Fruit fly (Drosophila melanogaster) whole organism, embryonic: Measurements from ENCODE around the gene UQCR-6.4L.
A peak's percentile ranks its signal among the peaks of the same experiment; 100 is the strongest.

ENCODE experiments used
- Abd-B ChIP-seq: fragments of 200-800 bp; sonication (Bioruptor generic); optimal IDR thresholded peaks from 2 replicates; lab custom pipeline; 2018; ENCODE audit warnings: missing biosample characterization, mild to moderate bottlenecking, missing genetic modification characterization, moderate library complexity
- Atf3 ChIP-seq: fragments of 200-800 bp; sonication (Bioruptor generic); optimal IDR thresholded peaks from 3 replicates; lab custom pipeline; 2016; ENCODE audit warnings: missing biosample characterization, missing genetic modification characterization
- Blimp-1 ChIP-seq: fragments of 200-800 bp; sonication (Bioruptor generic); optimal IDR thresholded peaks from 3 replicates; lab custom pipeline; 2018; ENCODE audit warnings: missing biosample characterization, missing genetic modification characterization, mild to moderate bottlenecking, moderate library complexity, missing genetic modification reagents
- CG10147 ChIP-seq: fragments of 200-800 bp; sonication (Bioruptor generic); optimal IDR thresholded peaks from 2 replicates; lab custom pipeline; 2019; ENCODE audit warnings: missing biosample characterization, mild to moderate bottlenecking, missing genetic modification characterization, moderate library complexity
- CG12071 ChIP-seq: fragments of 200-800 bp; sonication (Bioruptor generic); optimal IDR thresholded peaks from 3 replicates; lab custom pipeline; 2018; ENCODE audit warnings: missing biosample characterization, mild to moderate bottlenecking, missing genetic modification characterization
- CG13296 ChIP-seq: fragments of 200-800 bp; sonication (Bioruptor generic); optimal IDR thresholded peaks from 3 replicates; lab custom pipeline; 2018; ENCODE audit warnings: missing biosample characterization, mild to moderate bottlenecking, missing genetic modification characterization
- CG14667 ChIP-seq: fragments of 200-800 bp; sonication (Bioruptor generic); IDR thresholded peaks from 2 replicates; pipeline ENCODE4 v1.3.6; 2022; ENCODE audit warnings: missing biosample characterization, missing genetic modification characterization
- CG15601 ChIP-seq: fragments of 200-800 bp; sonication (Bioruptor generic); optimal IDR thresholded peaks from 3 replicates; lab custom pipeline; 2019; ENCODE audit warnings: missing biosample characterization, mild to moderate bottlenecking, missing genetic modification characterization, moderate library complexity
- CG3065 ChIP-seq: fragments of 200-800 bp; sonication (Bioruptor generic); optimal IDR thresholded peaks from 2 replicates; lab custom pipeline; 2016; ENCODE audit warnings: missing biosample characterization, missing genetic modification characterization
- CG3163 ChIP-seq: fragments of 200-800 bp; sonication (Bioruptor generic); optimal IDR thresholded peaks from 3 replicates; lab custom pipeline; 2016; ENCODE audit warnings: missing biosample characterization, missing genetic modification characterization
- CG3995 ChIP-seq: fragments of 200-800 bp; sonication (Bioruptor generic); optimal IDR thresholded peaks from 3 replicates; lab custom pipeline; 2016; ENCODE audit warnings: missing biosample characterization, missing genetic modification characterization
- CG4424 ChIP-seq: fragments of 200-800 bp; sonication (Bioruptor generic); optimal IDR thresholded peaks from 3 replicates; lab custom pipeline; 2016; ENCODE audit warnings: missing biosample characterization, missing genetic modification characterization
- CG4707 ChIP-seq: fragments of 200-800 bp; sonication (Bioruptor generic); optimal IDR thresholded peaks from 2 replicates; lab custom pipeline; 2018; ENCODE audit warnings: missing biosample characterization, mild to moderate bottlenecking, missing genetic modification characterization, moderate library complexity
- CG4730 ChIP-seq: fragments of 200-800 bp; sonication (Bioruptor generic); IDR thresholded peaks from 2 replicates; pipeline ENCODE4 v1.3.6; 2022; ENCODE audit warnings: missing biosample characterization, missing genetic modification characterization
- CG7556 ChIP-seq: fragments of 200-800 bp; sonication (Bioruptor generic); optimal IDR thresholded peaks from 2 replicates; lab custom pipeline; 2017; ENCODE audit warnings: missing biosample characterization, mild to moderate bottlenecking, missing genetic modification characterization
- CG7928 ChIP-seq: fragments of 200-800 bp; sonication (Bioruptor generic); optimal IDR thresholded peaks from 2 replicates; lab custom pipeline; 2017; ENCODE audit warnings: missing biosample characterization, mild to moderate bottlenecking, missing genetic modification characterization
- CG9876 ChIP-seq: fragments of 200-800 bp; sonication (Bioruptor generic); optimal IDR thresholded peaks from 2 replicates; lab custom pipeline; 2016; ENCODE audit warnings: missing biosample characterization, missing genetic modification characterization
- Dek ChIP-seq: fragments of 200-800 bp; sonication (Bioruptor generic); optimal IDR thresholded peaks from 3 replicates; lab custom pipeline; 2019; ENCODE audit warnings: missing biosample characterization, mild to moderate bottlenecking, missing genetic modification characterization, moderate library complexity
- Dip3 ChIP-seq: fragments of 200-800 bp; sonication (Bioruptor generic); optimal IDR thresholded peaks from 3 replicates; lab custom pipeline; 2016; ENCODE audit warnings: missing biosample characterization, missing genetic modification characterization
- Fer1 ChIP-seq: fragments of 200-800 bp; sonication (Bioruptor generic); optimal IDR thresholded peaks from 2 replicates; lab custom pipeline; 2017; ENCODE audit warnings: missing biosample characterization, mild to moderate bottlenecking, missing genetic modification characterization
- HLH54F ChIP-seq: fragments of 200-800 bp; sonication (Bioruptor generic); optimal IDR thresholded peaks from 3 replicates; lab custom pipeline; 2016; ENCODE audit warnings: missing biosample characterization, missing genetic modification characterization
- Kr ChIP-seq: fragments of 200-800 bp; sonication (Bioruptor generic); optimal IDR thresholded peaks from 2 replicates; lab custom pipeline; 2017; ENCODE audit warnings: missing biosample characterization, mild to moderate bottlenecking, missing genetic modification characterization
- Lhr ChIP-seq: fragments of 200-800 bp; sonication (Bioruptor generic); optimal IDR thresholded peaks from 3 replicates; lab custom pipeline; 2017; ENCODE audit warnings: mild to moderate bottlenecking, missing biosample characterization, missing genetic modification reagents, missing genetic modification characterization
- NC2α ChIP-seq: fragments of 200-800 bp; sonication (Bioruptor generic); optimal IDR thresholded peaks from 2 replicates; lab custom pipeline; 2016; ENCODE audit warnings: missing biosample characterization, missing genetic modification characterization
- NC2β ChIP-seq: fragments of 200-800 bp; sonication (Bioruptor generic); optimal IDR thresholded peaks from 2 replicates; lab custom pipeline; 2016; ENCODE audit warnings: missing biosample characterization, missing genetic modification characterization
- Nf-YC ChIP-seq: fragments of 200-800 bp; optimal IDR thresholded peaks from 3 replicates; lab custom pipeline; 2019; ENCODE audit warnings: missing biosample characterization, mild to moderate bottlenecking, missing genetic modification characterization, moderate library complexity
- Trl ChIP-seq, 3 experiments: fragments of >200 bp in 2 of 3; fragments of 200-800 bp in 1 of 3; sonication (Bioruptor generic) in 1 of 3; optimal IDR thresholded peaks; 2 replicates in 1 of 3; 3 replicates in 2 of 3; lab custom pipeline; 2016 to 2017; ENCODE audit warnings: missing biosample characterization in 1 of 3, missing genetic modification characterization in 1 of 3
- Vsx1 ChIP-seq: fragments of 200-800 bp; sonication (Bioruptor generic); optimal IDR thresholded peaks from 2 replicates; lab custom pipeline; 2017; ENCODE audit warnings: missing biosample characterization, mild to moderate bottlenecking, missing genetic modification characterization, missing genetic modification reagents
- abd-A ChIP-seq: fragments of 200-800 bp; sonication (Bioruptor generic); optimal IDR thresholded peaks from 3 replicates; lab custom pipeline; 2019; ENCODE audit warnings: missing biosample characterization, mild to moderate bottlenecking, missing genetic modification characterization, moderate library complexity
- ap ChIP-seq: fragments of 200-800 bp; sonication (Bioruptor generic); IDR thresholded peaks from 2 replicates; pipeline ENCODE4 v1.3.6; 2022; ENCODE audit warnings: missing biosample characterization, missing genetic modification characterization
- crp ChIP-seq, 2 experiments: fragments of 200-800 bp; sonication (Bioruptor generic); optimal IDR thresholded peaks; 2 replicates in 1 of 2; 3 replicates in 1 of 2; lab custom pipeline; 2017; ENCODE audit warnings: missing biosample characterization in 2 of 2, missing genetic modification characterization in 2 of 2, mild to moderate bottlenecking in 1 of 2, moderate library complexity in 1 of 2
- da ChIP-seq: fragments of 200-800 bp; sonication (Bioruptor generic); optimal IDR thresholded peaks from 2 replicates; lab custom pipeline; 2016; ENCODE audit warnings: missing biosample characterization, missing genetic modification characterization
- hbn ChIP-seq: fragments of 200-800 bp; sonication (Bioruptor generic); IDR thresholded peaks from 2 replicates; pipeline ENCODE4 v1.3.6; 2022; ENCODE audit warnings: missing biosample characterization, missing genetic modification characterization; ENCODE audit not compliant: partially characterized antibody
- her ChIP-seq: fragments of 200-800 bp; sonication (Bioruptor generic); optimal IDR thresholded peaks from 2 replicates; lab custom pipeline; 2016; ENCODE audit warnings: missing biosample characterization, missing genetic modification characterization
- jumu ChIP-seq: fragments of 200-800 bp; sonication (Bioruptor generic); optimal IDR thresholded peaks from 3 replicates; lab custom pipeline; 2016; ENCODE audit warnings: missing biosample characterization, missing genetic modification characterization
- lola ChIP-seq, 3 experiments: fragments of >200 bp in 2 of 3; fragments of 200-800 bp in 1 of 3; sonication (Bioruptor generic) in 1 of 3; optimal IDR thresholded peaks; 2 replicates each; lab custom pipeline; 2017 to 2019; ENCODE audit warnings: missing biosample characterization in 3 of 3, missing genetic modification characterization in 3 of 3, mild to moderate bottlenecking in 1 of 3, moderate library complexity in 1 of 3
- mam ChIP-seq: fragments of 200-800 bp; sonication (Bioruptor generic); optimal IDR thresholded peaks from 3 replicates; lab custom pipeline; 2016; ENCODE audit warnings: missing biosample characterization, missing genetic modification characterization
- mld ChIP-seq: fragments of 200-800 bp; sonication (Bioruptor generic); IDR thresholded peaks from 3 replicates; pipeline ENCODE4 v1.3.6; 2022; ENCODE audit warnings: missing biosample characterization, missing genetic modification characterization; ENCODE audit not compliant: partially characterized antibody
- nerfin-2 ChIP-seq: fragments of 200-800 bp; sonication (Bioruptor generic); IDR thresholded peaks from 2 replicates; pipeline ENCODE4 v1.3.6; 2022; ENCODE audit warnings: missing biosample characterization, missing genetic modification characterization; ENCODE audit not compliant: partially characterized antibody
- repo ChIP-seq: fragments of 200-800 bp; sonication (Bioruptor generic); optimal IDR thresholded peaks from 2 replicates; lab custom pipeline; 2016; ENCODE audit warnings: missing biosample characterization, missing genetic modification characterization
- rib ChIP-seq: fragments of 200-800 bp; sonication (Bioruptor generic); IDR thresholded peaks from 2 replicates; pipeline ENCODE4 v1.3.6; 2022; ENCODE audit warnings: missing biosample characterization, missing genetic modification characterization
- scrt ChIP-seq: fragments of 200-800 bp; sonication (Bioruptor generic); optimal IDR thresholded peaks from 2 replicates; lab custom pipeline; 2018; ENCODE audit warnings: missing biosample characterization, mild to moderate bottlenecking, missing genetic modification characterization, moderate library complexity
- shn ChIP-seq: fragments of 200-800 bp; sonication (Bioruptor generic); optimal IDR thresholded peaks from 3 replicates; lab custom pipeline; 2016; ENCODE audit warnings: missing biosample characterization, missing genetic modification characterization
- stwl ChIP-seq: fragments of 200-800 bp; sonication (Bioruptor generic); optimal IDR thresholded peaks from 3 replicates; lab custom pipeline; 2018; ENCODE audit warnings: missing biosample characterization, mild to moderate bottlenecking, missing genetic modification characterization, moderate library complexity
- unc-4 ChIP-seq: fragments of 200-800 bp; sonication (Bioruptor generic); IDR thresholded peaks from 2 replicates; pipeline ENCODE4 v1.3.6; 2022; ENCODE audit warnings: missing biosample characterization, missing genetic modification characterization; ENCODE audit not compliant: partially characterized antibody
- usp ChIP-seq: fragments of >200 bp; optimal IDR thresholded peaks from 2 replicates; lab custom pipeline; 2017; ENCODE audit warnings: missing biosample characterization, missing genetic modification characterization
- vfl ChIP-seq: fragments of 200-800 bp; sonication (Bioruptor generic); optimal IDR thresholded peaks from 2 replicates; lab custom pipeline; 2016; ENCODE audit warnings: missing biosample characterization, missing genetic modification characterization
- yki ChIP-seq: fragments of >200 bp; optimal IDR thresholded peaks from 3 replicates; lab custom pipeline; 2018
- zen2 ChIP-seq: fragments of 200-800 bp; sonication (Bioruptor generic); IDR thresholded peaks from 3 replicates; pipeline ENCODE4 v1.3.6; 2022; ENCODE audit warnings: missing biosample characterization, missing genetic modification characterization; ENCODE audit not compliant: partially characterized antibody

UQCR-6.4L gene

DNA sequence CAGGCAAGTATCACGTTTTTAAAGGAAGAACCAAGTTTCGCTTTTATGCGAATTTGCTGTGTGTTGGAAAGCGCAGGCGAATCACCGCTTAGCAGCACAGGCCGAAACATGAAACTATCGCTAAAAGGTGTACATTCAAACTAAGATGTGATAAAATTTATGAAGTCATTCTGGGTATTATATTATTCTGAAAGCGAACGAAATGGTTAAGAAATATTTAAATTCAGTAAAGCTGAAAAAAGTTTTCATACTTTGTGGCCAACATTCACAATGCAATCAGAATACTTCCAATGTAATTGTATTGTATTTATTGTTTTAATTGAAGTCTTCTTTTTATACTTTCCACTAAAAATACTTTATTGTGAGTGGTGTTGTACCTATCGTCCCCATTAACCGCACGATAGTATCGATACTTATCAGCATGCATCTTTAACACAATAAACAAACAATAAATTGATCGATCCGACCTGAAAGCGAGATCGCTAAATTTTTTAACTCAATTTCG is 14.7 kb downstream of the UQCR-6.4L start, which contains the start of gene Smn (continued):
- TF ChIP-seq lola (GFP tag; optimal IDR thresholded peaks at IDR 0.05; lab: Kevin White, UChicago) (peak in 1 of 3 experiments; percentile 28), CG12071 (GFP tag; lab: Kevin White, UChicago) (no peak), Atf3 (GFP tag; lab: Kevin White, UChicago) (no peak), nerfin-2 (peak; percentile 89), Fer1 (GFP tag; lab: Kevin White, UChicago) (peak; percentile 32), CG3065 (GFP tag; lab: Kevin White, UChicago) (no peak), CG10147 (GFP tag; lab: Kevin White, UChicago) (peak; percentile 52), mld (GFP tag; lab: Robert Waterston, UW) (peak; percentile 69; the same call in 1 of the 3 replicates), Vsx1 (GFP tag; lab: Kevin White, UChicago) (no peak), CG4707 (GFP tag; lab: Kevin White, UChicago) (no peak), yki (no peak), CG4424 (GFP tag; lab: Kevin White, UChicago) (peak; percentile 37), repo (GFP tag; lab: Kevin White, UChicago) (no peak), CG13296 (GFP tag; lab: Kevin White, UChicago) (peak; percentile 27), shn (GFP tag; lab: Kevin White, UChicago) (peak; percentile 52), vfl (GFP tag; lab: Kevin White, UChicago) (peak; percentile 15), zen2 (GFP tag; lab: Robert Waterston, UW) (peak; percentile 70; the same call in 2 of the 3 replicates), ap (GFP tag; lab: Robert Waterston, UW) (no peak), CG7556 (peak; percentile 26), crp (GFP tag; optimal IDR thresholded peaks at IDR 0.05; lab: Kevin White, UChicago) (no peak), rib (GFP tag; lab: Robert Waterston, UW) (no peak), scrt (GFP tag; lab: Kevin White, UChicago) (no peak), Dip3 (GFP tag; lab: Kevin White, UChicago) (peak; percentile 55), abd-A (tag; lab: Kevin White, UChicago) (no peak), HLH54F (GFP tag; lab: Kevin White, UChicago) (peak; percentile 60), Blimp-1 (GFP tag; lab: Kevin White, UChicago) (peak; percentile 18), CG3995 (GFP tag; lab: Kevin White, UChicago) (peak; percentile 79), Kr (GFP tag; lab: Kevin White, UChicago) (no peak), jumu (peak; percentile 53), stwl (tag; lab: Kevin White, UChicago) (peak; percentile 69), NC2α (GFP tag; lab: Kevin White, UChicago) (no peak), her (GFP tag; lab: Kevin White, UChicago) (no peak), Lhr (GFP tag; lab: Kevin White, UChicago) (peak; percentile 35), usp (no peak), CG14667 (no peak), CG4730 (GFP tag; lab: Robert Waterston, UW) (no peak), NC2β (peak; percentile 38), Abd-B (peak; percentile 50), da (GFP tag; lab: Kevin White, UChicago) (no peak), CG7928 (GFP tag; lab: Kevin White, UChicago) (peak; percentile 26), mam (peak; percentile 73), Trl (optimal IDR thresholded peaks at IDR 0.05; lab: Kevin White, UChicago) (no peak), Trl (GFP tag; optimal IDR thresholded peaks at IDR 0.05; lab: Kevin White, UChicago) (peak; percentile 47), hbn (GFP tag; lab: Robert Waterston, UW) (peak; percentile 77), unc-4 (GFP tag; lab: Robert Waterston, UW) (peak; percentile 77), CG9876 (GFP tag; lab: Kevin White, UChicago) (no peak), CG15601 (tag; lab: Kevin White, UChicago) (peak; percentile 19), Nf-YC (tag; lab: Kevin White, UChicago) (peak; percentile 21), Dek (peak; percentile 34), CG3163 (no peak)
